Fruit fly (Drosophila melanogaster): ENCODE results near the gene CG34417.
A peak's percentile ranks its signal among the peaks of the same experiment; 100 is the strongest.

Gene CG34417

DNA sequence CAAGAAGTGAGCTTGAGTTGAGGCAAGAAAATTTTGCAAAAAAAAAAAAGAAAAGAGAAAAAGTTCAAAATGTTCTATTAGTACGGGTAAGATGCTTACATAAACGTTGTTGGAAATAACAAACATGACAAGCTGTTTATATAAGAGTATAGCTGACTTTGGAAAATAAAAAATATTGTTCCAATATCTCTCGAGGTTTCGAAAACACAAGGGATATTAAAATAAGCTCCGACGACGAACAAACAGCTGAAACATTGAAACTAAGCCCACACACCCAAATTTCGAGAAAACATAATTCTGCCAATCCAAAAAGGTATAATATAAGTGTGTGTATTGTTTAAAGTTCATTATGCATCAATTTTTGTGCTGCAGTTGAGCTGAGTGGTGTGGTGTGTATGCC lies 33.2 kb downstream of the CG34417 start:
- TF ChIP-seq CrebA (GFP tag; optimal IDR thresholded peaks at IDR 0.05; ENCODE audit: borderline replicate concordance) (no peak), foxo (GFP tag; optimal IDR thresholded peaks at IDR 0.05) (peak in 1 of 2 experiments; percentile 36), pan (optimal IDR thresholded peaks at IDR 0.05) (no peak), h (GFP tag; optimal IDR thresholded peaks at IDR 0.05) (peak; percentile 15), dmrt93B (GFP tag; optimal IDR thresholded peaks at IDR 0.05) (peak; percentile 39), br (GFP tag; optimal IDR thresholded peaks at IDR 0.05) (peak; percentile 26), Sp1 (GFP tag; optimal IDR thresholded peaks at IDR 0.05) (peak; percentile 49)

DNA sequence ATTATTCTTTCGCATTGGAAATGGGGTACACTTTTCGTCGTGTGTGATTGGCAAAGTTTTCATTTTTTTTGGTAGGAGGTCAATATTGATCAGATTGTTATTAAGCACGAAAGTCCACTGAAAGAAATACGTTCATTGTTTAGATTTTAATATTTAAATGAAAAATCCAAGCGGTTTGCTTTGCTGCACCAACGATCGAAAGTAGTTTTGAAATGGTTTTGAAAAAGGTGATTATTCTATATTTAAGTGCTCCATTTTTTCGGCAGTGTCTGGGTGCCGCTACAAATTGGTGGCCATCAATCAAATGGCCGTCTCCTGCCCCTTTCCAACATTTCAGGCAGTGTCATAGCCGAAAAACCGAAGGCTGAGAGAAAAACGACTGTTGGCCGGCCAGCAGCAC lies 33.9 kb downstream of the CG34417 start:
- TF ChIP-seq foxo (GFP tag; optimal IDR thresholded peaks at IDR 0.05), result peak in 1 of 2 experiments; percentile 53
- no peak for TF ChIP-seq psq (GFP tag; optimal IDR thresholded peaks at IDR 0.05)
- no peak for TF ChIP-seq Vsx2 (GFP tag; optimal IDR thresholded peaks at IDR 0.05; ENCODE audit: partially characterized antibody)
- TF ChIP-seq Sp1 (GFP tag; optimal IDR thresholded peaks at IDR 0.05), result peak; percentile 20
- TF ChIP-seq CG32264 (GFP tag; optimal IDR thresholded peaks at IDR 0.05), result peak; percentile 1
- TF ChIP-seq Hr78 (GFP tag; optimal IDR thresholded peaks at IDR 0.05), result no peak
- no peak for TF ChIP-seq dl (GFP tag; optimal IDR thresholded peaks at IDR 0.05; ENCODE audit: insufficient read depth in 1 of 2, partially characterized antibody in 2 of 2)
- TF ChIP-seq rgr (GFP tag; optimal IDR thresholded peaks at IDR 0.05), result peak; percentile 25
- peak; percentile 48 for TF ChIP-seq fru (GFP tag; optimal IDR thresholded peaks at IDR 0.05)
- peak; percentile 30 for TF ChIP-seq dmrt93B (GFP tag; optimal IDR thresholded peaks at IDR 0.05)
- TF ChIP-seq CrebA (GFP tag; optimal IDR thresholded peaks at IDR 0.05; ENCODE audit: borderline replicate concordance), result no peak
- TF ChIP-seq br (GFP tag; optimal IDR thresholded peaks at IDR 0.05), result peak; percentile 18
- peak; percentile 48 for TF ChIP-seq ey (GFP tag; optimal IDR thresholded peaks at IDR 0.05)
- TF ChIP-seq h (GFP tag; optimal IDR thresholded peaks at IDR 0.05), result peak; percentile 47
- peak; percentile 57 for TF ChIP-seq HLH106 (tag; optimal IDR thresholded peaks at IDR 0.05)

DNA sequence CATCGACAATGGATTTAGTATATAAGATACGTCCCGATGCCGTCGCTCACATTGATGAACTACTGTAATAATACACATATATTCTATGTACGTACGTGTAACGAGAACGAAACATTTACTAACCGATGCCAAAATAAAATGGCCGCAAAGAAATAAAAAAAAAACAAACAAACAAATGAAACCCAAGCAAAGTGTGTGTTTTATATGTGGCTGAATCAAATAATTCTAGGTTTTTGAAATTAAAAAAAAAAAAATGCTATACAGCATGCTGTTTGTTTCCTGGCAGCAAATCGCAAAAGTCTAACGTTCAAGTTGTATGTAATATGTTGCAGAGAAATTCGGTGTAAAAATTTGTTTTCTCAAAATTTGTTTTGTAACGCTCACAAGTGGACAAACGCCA lies 48.4 kb downstream of the CG34417 start, which contains the start of gene CG17717:
Gene CG17717 (plus strand): TSS at position 301 of the 400 bp plus-strand sequence.
- TF ChIP-seq Hr78 (GFP tag; optimal IDR thresholded peaks at IDR 0.05) (no peak), dmrt93B (GFP tag; optimal IDR thresholded peaks at IDR 0.05) (no peak), Dif (GFP tag; optimal IDR thresholded peaks at IDR 0.05; ENCODE audit: partially characterized antibody) (no peak), woc (GFP tag; optimal IDR thresholded peaks at IDR 0.05) (no peak), Myc (optimal IDR thresholded peaks at IDR 0.05) (no peak), brk (GFP tag; optimal IDR thresholded peaks at IDR 0.05) (no peak), CG9705 (GFP tag; optimal IDR thresholded peaks at IDR 0.05) (no peak), Dfd (GFP tag; optimal IDR thresholded peaks at IDR 0.05) (no peak), Hnf4 (GFP tag; optimal IDR thresholded peaks at IDR 0.05) (no peak), HLH106 (tag; optimal IDR thresholded peaks at IDR 0.05) (no peak), Sp1 (GFP tag; optimal IDR thresholded peaks at IDR 0.05) (no peak), foxo (GFP tag; optimal IDR thresholded peaks at IDR 0.05) (no peak), jim (GFP tag; optimal IDR thresholded peaks at IDR 0.05) (no peak), psq (GFP tag; optimal IDR thresholded peaks at IDR 0.05) (no peak), rgr (GFP tag; optimal IDR thresholded peaks at IDR 0.05) (no peak), h (GFP tag; optimal IDR thresholded peaks at IDR 0.05) (no peak), usp (GFP tag; optimal IDR thresholded peaks at IDR 0.05) (no peak)

DNA sequence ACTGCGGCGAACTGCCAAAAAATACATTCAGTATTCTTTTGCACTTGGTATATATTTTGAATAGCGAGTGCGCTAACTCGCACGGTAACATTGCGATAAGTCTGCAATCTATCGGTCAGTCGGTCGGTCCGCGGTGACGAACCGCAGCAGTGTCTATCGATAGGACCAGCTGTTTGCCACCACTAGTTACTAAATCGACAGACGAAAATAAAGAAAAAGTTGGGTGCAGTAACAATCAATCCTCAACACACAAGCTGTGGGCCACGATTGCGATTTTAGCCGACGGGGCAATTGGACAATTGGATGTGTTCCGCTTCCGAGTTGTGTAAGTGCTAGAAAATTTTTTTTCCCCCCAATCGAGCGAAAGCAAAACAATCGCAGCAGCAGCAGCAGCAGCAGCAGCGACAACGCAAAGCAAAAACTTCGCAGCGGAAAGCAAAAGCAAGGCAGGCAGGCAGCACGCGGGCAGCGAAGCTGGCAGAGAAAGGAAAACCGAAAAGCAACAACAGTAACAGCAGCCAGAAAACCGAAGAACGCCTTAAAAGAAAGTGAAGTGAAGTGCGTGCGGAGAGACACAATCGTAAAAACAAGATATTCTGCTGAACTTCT lies 50.2 kb downstream of the CG34417 start, which contains the start of gene Pat1:
Gene Pat1 (plus strand): TSS at position 96 of the 609 bp plus-strand sequence.
- peak; percentile 75 for TF ChIP-seq fru (GFP tag; optimal IDR thresholded peaks at IDR 0.05)
- no peak for TF ChIP-seq jim (GFP tag; optimal IDR thresholded peaks at IDR 0.05)
- peak; percentile 57 for TF ChIP-seq Hr83 (GFP tag; optimal IDR thresholded peaks at IDR 0.05; ENCODE audit: poor library complexity, severe bottlenecking)
- no peak for TF ChIP-seq sv (GFP tag; optimal IDR thresholded peaks at IDR 0.05)
- peak; percentile 11 for TF ChIP-seq h (GFP tag; optimal IDR thresholded peaks at IDR 0.05)
- TF ChIP-seq Hnf4 (GFP tag; optimal IDR thresholded peaks at IDR 0.05), result peak; percentile 49
- peak; percentile 16 for TF ChIP-seq Sp1 (GFP tag; optimal IDR thresholded peaks at IDR 0.05)
- no peak for TF ChIP-seq CG9705 (GFP tag; optimal IDR thresholded peaks at IDR 0.05)
- TF ChIP-seq Vsx2 (GFP tag; optimal IDR thresholded peaks at IDR 0.05; ENCODE audit: partially characterized antibody), result no peak
- no peak for TF ChIP-seq br (GFP tag; optimal IDR thresholded peaks at IDR 0.05)
- no peak for TF ChIP-seq lola (GFP tag; optimal IDR thresholded peaks at IDR 0.05)
- TF ChIP-seq tai (GFP tag; optimal IDR thresholded peaks at IDR 0.05), result no peak
- TF ChIP-seq foxo (GFP tag; optimal IDR thresholded peaks at IDR 0.05), result peak in 1 of 2 experiments; percentile 7
- TF ChIP-seq OdsH (GFP tag; optimal IDR thresholded peaks at IDR 0.05), result no peak
- TF ChIP-seq psq (GFP tag; optimal IDR thresholded peaks at IDR 0.05), result peak; percentile 75

Data from whole organism, wandering third instar larva.